Fruit fly (Drosophila melanogaster): ENCODE measurements around the gene CG12395.

The CG12395 gene

dm6 chrX:16111655-16112054 lies 49.0 kb upstream of the CG12395 start (continued):
- TF ChIP-seq spab (GFP tag; optimal IDR thresholded peaks at IDR 0.05) (no peak), CG8319 (GFP tag; optimal IDR thresholded peaks at IDR 0.05) (no peak), Hr38 (GFP tag; optimal IDR thresholded peaks at IDR 0.05) (no peak), Sox102F (GFP tag; optimal IDR thresholded peaks at IDR 0.05) (peak; percentile 24), topi (GFP tag; optimal IDR thresholded peaks at IDR 0.05) (peak; percentile 26), Smox (GFP tag; optimal IDR thresholded peaks at IDR 0.05) (peak; percentile 26), pdm3 (GFP tag; optimal IDR thresholded peaks at IDR 0.05) (no peak), Blimp-1 (GFP tag; optimal IDR thresholded peaks at IDR 0.05) (no peak), svp (GFP tag) (peak; percentile 73), CG31627 (GFP tag; optimal IDR thresholded peaks at IDR 0.05) (peak; percentile 7), CG9139 (GFP tag; optimal IDR thresholded peaks at IDR 0.05) (no peak)

dm6 chrX:16105715-16106114 lies 43.0 kb upstream of the CG12395 start:
- TF ChIP-seq CG31627 (GFP tag; optimal IDR thresholded peaks at IDR 0.05) (peak; percentile 37), CG32006 (GFP tag; optimal IDR thresholded peaks at IDR 0.05) (no peak), lz (GFP tag; optimal IDR thresholded peaks at IDR 0.05) (peak; percentile 43), Eip78C (GFP tag) (peak; percentile 17), cyc (GFP tag; optimal IDR thresholded peaks at IDR 0.05) (peak; percentile 39), eg (GFP tag; IDR thresholded peaks at IDR 0.05) (no peak), CG6792 (GFP tag; optimal IDR thresholded peaks at IDR 0.05) (no peak), Ets21C (GFP tag; optimal IDR thresholded peaks at IDR 0.05) (no peak), CG8319 (GFP tag; optimal IDR thresholded peaks at IDR 0.05) (no peak), CG11762 (GFP tag; optimal IDR thresholded peaks at IDR 0.05; ENCODE audit: insufficient read depth) (no peak), CG8119 (GFP tag; IDR thresholded peaks at IDR 0.05) (no peak), Ets96B (tag; optimal IDR thresholded peaks at IDR 0.05) (no peak), salr (GFP tag; optimal IDR thresholded peaks at IDR 0.05) (no peak), Hr39 (GFP tag; optimal IDR thresholded peaks at IDR 0.05) (peak; percentile 32), achi (GFP tag; optimal IDR thresholded peaks at IDR 0.05) (no peak), acj6 (GFP tag; optimal IDR thresholded peaks at IDR 0.05) (peak; percentile 3), CG6808 (GFP tag; optimal IDR thresholded peaks at IDR 0.05) (no peak)

- peak; percentile 95 for TF ChIP-seq spab (GFP tag; optimal IDR thresholded peaks at IDR 0.05)
- peak; percentile 97 for TF ChIP-seq Ets96B (tag; optimal IDR thresholded peaks at IDR 0.05)
- peak; percentile 96 for TF ChIP-seq cyc (GFP tag; optimal IDR thresholded peaks at IDR 0.05)
- peak; percentile 95 for TF ChIP-seq CG34406 (GFP tag; optimal IDR thresholded peaks at IDR 0.05)
- peak; percentile 95 for TF ChIP-seq Gug (GFP tag; IDR thresholded peaks at IDR 0.05)
- peak; percentile 98 for TF ChIP-seq CG3032 (tag; optimal IDR thresholded peaks at IDR 0.05)
- TF ChIP-seq CG15336 (GFP tag; IDR thresholded peaks at IDR 0.05): peak; percentile 96
- TF ChIP-seq Sox102F (GFP tag; optimal IDR thresholded peaks at IDR 0.05): peak; percentile 95
- peak; percentile 95 to 98 for TF ChIP-seq salr (GFP tag; optimal IDR thresholded peaks at IDR 0.05)
- peak; percentile 87 for TF ChIP-seq dsx (GFP tag; optimal IDR thresholded peaks at IDR 0.05; ENCODE audit: poor library complexity, severe bottlenecking)
- TF ChIP-seq net (GFP tag; optimal IDR thresholded peaks at IDR 0.05): peak; percentile 95
- TF ChIP-seq esn (GFP tag; optimal IDR thresholded peaks at IDR 0.05): peak; percentile 97
- peak; percentile 97 for TF ChIP-seq fd59A (GFP tag; optimal IDR thresholded peaks at IDR 0.05)
- peak; percentile 97 for TF ChIP-seq svp (GFP tag)
- TF ChIP-seq CG10631 (GFP tag; optimal IDR thresholded peaks at IDR 0.05): peak; percentile 98
- TF ChIP-seq CG6854 (GFP tag; optimal IDR thresholded peaks at IDR 0.05): peak; percentile 92
- TF ChIP-seq Sox14 (GFP tag; optimal IDR thresholded peaks at IDR 0.05): peak; percentile 97
- TF ChIP-seq acj6 (GFP tag; optimal IDR thresholded peaks at IDR 0.05): peak; percentile 97
- peak; percentile 88 for TF ChIP-seq vri (GFP tag; optimal IDR thresholded peaks at IDR 0.05)
- peak; percentile 86 for TF ChIP-seq CG16779 (tag; optimal IDR thresholded peaks at IDR 0.05)
- TF ChIP-seq dac (GFP tag; optimal IDR thresholded peaks at IDR 0.05): peak; percentile 92
- TF ChIP-seq CG6276 (GFP tag; optimal IDR thresholded peaks at IDR 0.05): peak; percentile 96
- TF ChIP-seq Eip78C (GFP tag): peak; percentile 97
- peak; percentile 96 for TF ChIP-seq lz (GFP tag; optimal IDR thresholded peaks at IDR 0.05)
- TF ChIP-seq CG4318 (GFP tag; optimal IDR thresholded peaks at IDR 0.05): peak; percentile 94
- TF ChIP-seq fkh (GFP tag; optimal IDR thresholded peaks at IDR 0.05): peak; percentile 90
- TF ChIP-seq Ets21C (GFP tag; optimal IDR thresholded peaks at IDR 0.05): peak; percentile 94
- peak; percentile 84 for TF ChIP-seq Eip75B (GFP tag; optimal IDR thresholded peaks at IDR 0.05)
- peak; percentile 97 for TF ChIP-seq OdsH (GFP tag; optimal IDR thresholded peaks at IDR 0.05)
- TF ChIP-seq Blimp-1 (GFP tag; optimal IDR thresholded peaks at IDR 0.05): peak; percentile 85
- peak; percentile 97 for TF ChIP-seq CG8119 (GFP tag; IDR thresholded peaks at IDR 0.05)
- TF ChIP-seq CG31627 (GFP tag; optimal IDR thresholded peaks at IDR 0.05): peak; percentile 95
Observed at dm6 chrX:16104738-16105426, 42.2 kb upstream of the CG12395 start, which contains the start of the genes CG42353 and CG42354. CG42353 (minus strand) TSS chrX:16104946. CG42354 (minus strand) TSS chrX:16104946.

Data from whole organism, prepupa.